Worm (Caenorhabditis elegans) whole organism, L1 larva: ENCODE data around the gene pph-5.

Experiments used
- C04F5.9 ChIP-seq: sonication (generic microtip); optimal IDR thresholded peaks from 2 replicates; lab custom pipeline; 2016; ENCODE audit warnings: missing genetic modification characterization, missing compliant biosample characterization
- C16A3.4 ChIP-seq: fragments of 150-350 bp; optimal IDR thresholded peaks from 2 replicates; lab custom pipeline; 2014; ENCODE audit warnings: missing biosample characterization, missing genetic modification characterization
- C34B4.2 ChIP-seq: sonication (generic microtip); optimal IDR thresholded peaks from 2 replicates; lab custom pipeline; 2017; ENCODE audit warnings: mild to moderate bottlenecking, missing genetic modification characterization, missing compliant biosample characterization
- alr-1 ChIP-seq: fragments of 200-800 bp; sonication (Bioruptor generic); optimal IDR thresholded peaks from 2 replicates; lab custom pipeline; 2018; ENCODE audit warnings: borderline replicate concordance, mild to moderate bottlenecking, missing genetic modification characterization, missing compliant biosample characterization
- aly-2 ChIP-seq: fragments of 150-350 bp; optimal IDR thresholded peaks from 2 replicates; lab custom pipeline; 2014; ENCODE audit warnings: missing biosample characterization, missing genetic modification characterization
- blmp-1 ChIP-seq: fragments of 150-350 bp; optimal IDR thresholded peaks from 2 replicates; lab custom pipeline; 2014; ENCODE audit warnings: missing biosample characterization, missing genetic modification characterization
- ceh-63 ChIP-seq: fragments of 200-800 bp; sonication (Bioruptor generic); optimal IDR thresholded peaks from 2 replicates; lab custom pipeline; 2018; ENCODE audit warnings: mild to moderate bottlenecking, missing genetic modification characterization, missing compliant biosample characterization
- ceh-8 ChIP-seq: fragments of 200-800 bp; sonication (Bioruptor generic); optimal IDR thresholded peaks from 2 replicates; lab custom pipeline; 2018; ENCODE audit warnings: mild to moderate bottlenecking, missing genetic modification characterization, moderate library complexity, missing compliant biosample characterization
- ceh-82 ChIP-seq, 3 experiments: fragments of 150-350 bp in 1 of 3; sonication (generic microtip) in 2 of 3; optimal IDR thresholded peaks; 2 replicates each; lab custom pipeline; 2014 to 2017; ENCODE audit warnings: missing biosample characterization in 3 of 3, missing genetic modification characterization in 3 of 3
- dpl-1 ChIP-seq, 3 experiments: fragments of 150-350 bp in 2 of 3; sonication (generic microtip) in 1 of 3; optimal IDR thresholded peaks; 2 replicates each; lab custom pipeline; 2014 to 2017; ENCODE audit warnings: missing biosample characterization in 3 of 3, missing genetic modification characterization in 3 of 3, missing genetic modification reagents in 3 of 3
- dsc-1 ChIP-seq: sonication (generic microtip); optimal IDR thresholded peaks from 2 replicates; lab custom pipeline; 2016; ENCODE audit warnings: mild to moderate bottlenecking, missing genetic modification characterization, missing compliant biosample characterization
- egl-13 ChIP-seq: sonication (generic microtip); optimal IDR thresholded peaks from 2 replicates; lab custom pipeline; 2016; ENCODE audit warnings: missing genotype, missing genetic modification reagents, missing genetic modification characterization, missing compliant biosample characterization
- egl-27 ChIP-seq, 2 experiments: fragments of 150-350 bp in 1 of 2; sonication (generic microtip); optimal IDR thresholded peaks; 3 replicates each; lab custom pipeline; 2017 to 2018; ENCODE audit warnings: missing biosample characterization in 2 of 2, missing genetic modification characterization in 2 of 2, missing genetic modification reagents in 2 of 2
- elt-2 ChIP-seq: sonication (generic microtip); optimal IDR thresholded peaks from 2 replicates; lab custom pipeline; 2016; ENCODE audit warnings: missing genetic modification characterization, mild to moderate bottlenecking, inconsistent platforms, missing compliant biosample characterization, missing genetic modification reagents
- ets-5 ChIP-seq: fragments of 200-800 bp; sonication (Bioruptor generic); IDR thresholded peaks from 2 replicates; pipeline ENCODE4 v1.3.6; 2022; ENCODE audit warnings: missing genetic modification characterization, missing compliant biosample characterization
- fkh-10 ChIP-seq: sonication (generic microtip); optimal IDR thresholded peaks from 2 replicates; lab custom pipeline; 2017; ENCODE audit warnings: missing biosample characterization, missing genetic modification reagents, missing genetic modification characterization
- fkh-4 ChIP-seq: sonication (generic microtip); optimal IDR thresholded peaks from 2 replicates; lab custom pipeline; 2016; ENCODE audit warnings: missing compliant biosample characterization, missing genetic modification characterization, borderline replicate concordance
- fkh-8 ChIP-seq: sonication (generic microtip); optimal IDR thresholded peaks from 2 replicates; lab custom pipeline; 2016; ENCODE audit warnings: mild to moderate bottlenecking, missing genetic modification characterization, missing compliant biosample characterization
- grh-1 ChIP-seq: fragments of 200-800 bp; sonication (Bioruptor generic); IDR thresholded peaks from 2 replicates; pipeline ENCODE4 v1.3.6; 2022; ENCODE audit warnings: missing genetic modification reagents, missing genetic modification characterization, missing compliant biosample characterization
- hlh-4 ChIP-seq: sonication (generic microtip); optimal IDR thresholded peaks from 2 replicates; lab custom pipeline; 2016; ENCODE audit warnings: mild to moderate bottlenecking, missing genetic modification characterization, missing compliant biosample characterization
- hpl-2 ChIP-seq: fragments of 150-350 bp; optimal IDR thresholded peaks from 2 replicates; lab custom pipeline; 2014; ENCODE audit warnings: missing biosample characterization, missing genetic modification reagents, missing genetic modification characterization
- isw-1 ChIP-seq: fragments of 200-800 bp; sonication (Bioruptor generic); IDR thresholded peaks from 2 replicates; pipeline ENCODE4 v1.3.6; 2022; ENCODE audit warnings: missing genetic modification characterization, missing compliant biosample characterization
- jun-1 ChIP-seq: fragments of 150-350 bp; optimal IDR thresholded peaks from 2 replicates; lab custom pipeline; 2014; ENCODE audit warnings: missing biosample characterization, missing genetic modification reagents, missing genetic modification characterization
- lin-15B ChIP-seq: fragments of 150-350 bp; sonication (generic microtip); optimal IDR thresholded peaks from 3 replicates; lab custom pipeline; 2014; ENCODE audit warnings: missing biosample characterization, missing genetic modification characterization
- lin-35 ChIP-seq, 2 experiments: fragments of 150-350 bp; optimal IDR thresholded peaks; 2 replicates each; lab custom pipeline; 2014; ENCODE audit warnings: missing biosample characterization in 2 of 2, missing genetic modification characterization in 2 of 2, missing genetic modification reagents in 2 of 2
- lin-39 ChIP-seq: fragments of 150-350 bp; optimal IDR thresholded peaks from 2 replicates; lab custom pipeline; 2014; ENCODE audit warnings: missing biosample characterization, missing genetic modification reagents, missing genetic modification characterization
- lsy-2 ChIP-seq, 2 experiments: fragments of 150-350 bp; optimal IDR thresholded peaks; 2 replicates each; lab custom pipeline; 2014; ENCODE audit warnings: missing biosample characterization in 2 of 2, missing genetic modification characterization in 2 of 2
- mab-9 ChIP-seq: fragments of 200-800 bp; sonication (Bioruptor generic); IDR thresholded peaks from 2 replicates; pipeline ENCODE4 v1.3.6; 2022; ENCODE audit warnings: missing genetic modification reagents, missing genetic modification characterization, missing compliant biosample characterization
- mdl-1 ChIP-seq, 2 experiments: fragments of 150-350 bp; optimal IDR thresholded peaks; 2 replicates each; lab custom pipeline; 2014 to 2017; ENCODE audit warnings: missing biosample characterization in 2 of 2, missing genetic modification characterization in 2 of 2, inconsistent platforms in 1 of 2
- mep-1 ChIP-seq: fragments of 150-350 bp; optimal IDR thresholded peaks from 2 replicates; lab custom pipeline; 2014; ENCODE audit warnings: missing biosample characterization, missing genetic modification characterization
- nhr-12 ChIP-seq: sonication (generic microtip); optimal IDR thresholded peaks from 2 replicates; lab custom pipeline; 2017; ENCODE audit warnings: missing biosample characterization, missing genetic modification characterization
- nhr-237 ChIP-seq: fragments of 150-350 bp; optimal IDR thresholded peaks from 2 replicates; lab custom pipeline; 2014; ENCODE audit warnings: missing biosample characterization, missing genetic modification characterization
- nhr-71 ChIP-seq: sonication (generic microtip); optimal IDR thresholded peaks from 2 replicates; lab custom pipeline; 2016; ENCODE audit warnings: mild to moderate bottlenecking, missing genetic modification characterization, moderate library complexity, missing compliant biosample characterization
- nhr-76 ChIP-seq: sonication (generic microtip); optimal IDR thresholded peaks from 2 replicates; lab custom pipeline; 2017; ENCODE audit warnings: missing biosample characterization, missing genetic modification characterization
- nhr-84 ChIP-seq: sonication (generic microtip); optimal IDR thresholded peaks from 2 replicates; lab custom pipeline; 2017; ENCODE audit warnings: missing biosample characterization, missing genetic modification characterization
- nhr-85 ChIP-seq: sonication (generic microtip); peaks from one replicate; lab custom pipeline; 2016; ENCODE audit warnings: missing genetic modification characterization, inconsistent platforms, missing compliant biosample characterization
- nhr-90 ChIP-seq: sonication (generic microtip); optimal IDR thresholded peaks from 2 replicates; lab custom pipeline; 2016; ENCODE audit warnings: mild to moderate bottlenecking, missing genetic modification characterization, missing compliant biosample characterization; ENCODE audit not compliant: poor library complexity
- pag-3 ChIP-seq: sonication (generic microtip); optimal IDR thresholded peaks from 2 replicates; lab custom pipeline; 2017; ENCODE audit warnings: missing genetic modification characterization, mild to moderate bottlenecking, missing compliant biosample characterization, antibody characterized with exemption, borderline replicate concordance; ENCODE audit not compliant: insufficient read depth
- rnt-1 ChIP-seq: sonication (generic microtip); optimal IDR thresholded peaks from 2 replicates; lab custom pipeline; 2016; ENCODE audit warnings: mild to moderate bottlenecking, missing genetic modification characterization, moderate library complexity, missing compliant biosample characterization
- skn-1 ChIP-seq: fragments of 150-350 bp; optimal IDR thresholded peaks from 2 replicates; lab custom pipeline; 2014; ENCODE audit warnings: missing biosample characterization, missing genetic modification characterization
- snpc-4 ChIP-seq: fragments of 150-350 bp; optimal IDR thresholded peaks from 2 replicates; lab custom pipeline; 2014; ENCODE audit warnings: missing biosample characterization, missing genetic modification characterization
- snu-23 ChIP-seq: sonication (generic microtip); optimal IDR thresholded peaks from 2 replicates; lab custom pipeline; 2016; ENCODE audit warnings: missing genetic modification characterization, missing compliant biosample characterization
- sptf-1 ChIP-seq: fragments of 150-350 bp; optimal IDR thresholded peaks from 2 replicates; lab custom pipeline; 2014; ENCODE audit warnings: missing biosample characterization, missing genetic modification characterization
- sup-37 ChIP-seq: fragments of 200-800 bp; sonication (Bioruptor generic); optimal IDR thresholded peaks from 2 replicates; lab custom pipeline; 2018; ENCODE audit warnings: mild to moderate bottlenecking, missing genetic modification characterization, missing compliant biosample characterization
- tbx-2 ChIP-seq: sonication (generic microtip); optimal IDR thresholded peaks from 2 replicates; lab custom pipeline; 2016; ENCODE audit warnings: missing genetic modification characterization, missing compliant biosample characterization
- unc-130 ChIP-seq: fragments of 150-350 bp; optimal IDR thresholded peaks from 2 replicates; lab custom pipeline; 2017; ENCODE audit warnings: missing biosample characterization, missing genetic modification characterization, inconsistent platforms
- unc-30 ChIP-seq: sonication (generic microtip); optimal IDR thresholded peaks from 2 replicates; lab custom pipeline; 2017; ENCODE audit warnings: missing biosample characterization, missing genetic modification characterization
- unc-98 ChIP-seq: fragments of 200-800 bp; sonication (Bioruptor generic); IDR thresholded peaks from 2 replicates; pipeline ENCODE4 v1.3.6; 2022; ENCODE audit warnings: missing genetic modification characterization, missing compliant biosample characterization
- vab-15 ChIP-seq: sonication (generic microtip); optimal IDR thresholded peaks from 2 replicates; lab custom pipeline; 2017; ENCODE audit warnings: missing genotype, mild to moderate bottlenecking, missing genetic modification characterization, missing compliant biosample characterization
- xbp-1 ChIP-seq: sonication (generic microtip); optimal IDR thresholded peaks from 2 replicates; lab custom pipeline; 2016; ENCODE audit warnings: missing genetic modification characterization, missing compliant biosample characterization
- ztf-11 ChIP-seq, 2 experiments: sonication (generic microtip); optimal IDR thresholded peaks; 2 replicates each; lab custom pipeline; 2016 to 2017; ENCODE audit warnings: missing genetic modification characterization in 2 of 2, missing biosample characterization in 1 of 2, missing compliant biosample characterization in 1 of 2
- ztf-4 ChIP-seq: fragments of 150-350 bp; optimal IDR thresholded peaks from 2 replicates; lab custom pipeline; 2014; ENCODE audit warnings: missing biosample characterization, missing genetic modification characterization

pph-5 gene

ce11 chrV:19189963-19190597 lies at the start of gene pph-5, which contains the start of gene Y39B6A.3:
Gene pph-5, plus strand, starts transcription at chrV:19190547.
Gene Y39B6A.3, minus strand, starts transcription at chrV:19190013.
- TF ChIP-seq sup-37 (GFP tag; lab: Kevin White, UChicago) (no peak), nhr-71 (tag; lab: Kevin White, UChicago) (no peak), lin-35 (GFP tag; optimal IDR thresholded peaks at IDR 0.05; lab: Kevin White, UChicago) (peak; percentile 49 to 53), xbp-1 (peak; percentile 70), aly-2 (tag; lab: Kevin White, UChicago) (peak; percentile 21), dsc-1 (tag; lab: Kevin White, UChicago) (no peak), unc-98 (no peak), dpl-1 (GFP tag; optimal IDR thresholded peaks at IDR 0.05; lab: Kevin White, UChicago) (peak; percentile 36 to 52 (median 36)), nhr-85 (peak; percentile 63), nhr-76 (tag; lab: Kevin White, UChicago) (no peak), alr-1 (no peak), snu-23 (GFP tag; lab: Kevin White, UChicago) (peak; percentile 78), hpl-2 (GFP tag; lab: Kevin White, UChicago) (peak; percentile 7), fkh-8 (tag; lab: Kevin White, UChicago) (peak; percentile 65), sptf-1 (no peak), fkh-10 (GFP tag; lab: Kevin White, UChicago) (no peak), ceh-63 (GFP tag; lab: Kevin White, UChicago) (no peak), vab-15 (tag; lab: Kevin White, UChicago) (no peak), mdl-1 (tag; optimal IDR thresholded peaks at IDR 0.05; lab: Kevin White, UChicago) (no peak), egl-27 (tag; optimal IDR thresholded peaks at IDR 0.05; lab: Kevin White, UChicago) (no peak), mab-9 (GFP tag; lab: Robert Waterston, UW) (no peak), ets-5 (GFP tag; lab: Robert Waterston, UW) (no peak), isw-1 (peak; percentile 61), elt-2 (tag; lab: Kevin White, UChicago) (no peak), lin-39 (tag; lab: Kevin White, UChicago) (peak; percentile 23), unc-130 (tag; lab: Kevin White, UChicago) (no peak), jun-1 (no peak), skn-1 (tag; lab: Kevin White, UChicago) (peak; percentile 9), rnt-1 (no peak), hlh-4 (no peak), nhr-90 (tag; lab: Kevin White, UChicago) (no peak), nhr-12 (tag; lab: Kevin White, UChicago) (no peak), lin-15B (tag; lab: Kevin White, UChicago) (peak; percentile 44), snpc-4 (tag; lab: Kevin White, UChicago) (peak; percentile 46), unc-30 (tag; lab: Kevin White, UChicago) (no peak), ztf-4 (tag; lab: Kevin White, UChicago) (no peak), fkh-4 (tag; lab: Kevin White, UChicago) (no peak), lsy-2 (tag; optimal IDR thresholded peaks at IDR 0.05; lab: Kevin White, UChicago) (peak; percentile 42 to 73), ztf-11 (tag; optimal IDR thresholded peaks at IDR 0.05; lab: Kevin White, UChicago) (no peak), blmp-1 (tag; lab: Kevin White, UChicago) (peak; percentile 21), mep-1 (tag; lab: Kevin White, UChicago) (peak; percentile 44), tbx-2 (tag; lab: Kevin White, UChicago) (peak; percentile 61), grh-1 (GFP tag; lab: Robert Waterston, UW) (no peak; the same call in 1 of the 2 replicates), ceh-82 (tag; optimal IDR thresholded peaks at IDR 0.05; lab: Kevin White, UChicago) (peak in 1 of 3 experiments; percentile 28), C34B4.2 (tag; lab: Kevin White, UChicago) (no peak), C16A3.4 (peak; percentile 18), C04F5.9 (no peak), pag-3 (tag; lab: Kevin White, UChicago) (no peak), egl-13 (tag; lab: Kevin White, UChicago) (no peak), nhr-237 (no peak), nhr-84 (tag; lab: Kevin White, UChicago) (no peak), ceh-8 (GFP tag; lab: Kevin White, UChicago) (no peak)
